Worm (Caenorhabditis elegans): ENCODE data around the gene scrm-5.

ce11 chrIV:4140265-4140664, 22.0 kb upstream of the scrm-5 start, which contains the start of gene F49F1.18:
- TF ChIP-seq cog-1 (tag; optimal IDR thresholded peaks at IDR 0.05) (no peak), med-1 (GFP tag; optimal IDR thresholded peaks at IDR 0.05; ENCODE audit: insufficient read depth) (no peak), tab-1 (GFP tag; IDR thresholded peaks at IDR 0.05) (no peak), T22C8.4 (GFP tag; IDR thresholded peaks at IDR 0.05) (no peak), flt-1 (GFP tag; IDR thresholded peaks at IDR 0.05) (no peak), ztf-29 (GFP tag; IDR thresholded peaks at IDR 0.05) (no peak), klf-2 (GFP tag; conservative IDR thresholded peaks at IDR 0.05) (no peak)
